Fruit fly (Drosophila melanogaster): ENCODE data around the gene Mgstl.

dm6 chrX:21017568-21017967, 24.4 kb upstream of the Mgstl start:
- TF ChIP-seq psq (optimal IDR thresholded peaks at IDR 0.05) (no peak), usp (GFP tag; optimal IDR thresholded peaks at IDR 0.05) (no peak), CG8478 (optimal IDR thresholded peaks at IDR 0.05) (no peak), Dll (optimal IDR thresholded peaks at IDR 0.05) (no peak), pan (optimal IDR thresholded peaks at IDR 0.05) (no peak)

All from whole organism.